Fruit fly (Drosophila melanogaster): Measurements from ENCODE around the gene bon.

- TF ChIP-seq CG15336 (GFP tag; IDR thresholded peaks at IDR 0.05) (no peak), OdsH (GFP tag; optimal IDR thresholded peaks at IDR 0.05) (no peak)
These were observed 44.7 kb upstream of the bon start for dm6 chr3R:20548255-20548654.

All from whole organism, prepupa.